Fruit fly (Drosophila melanogaster) whole organism, embryonic: ENCODE data around the gene CG14742.

ENCODE experiments used
- Aef1 ChIP-seq: fragments of 200-800 bp; sonication (Bioruptor generic); IDR thresholded peaks from 3 replicates; pipeline ENCODE4 v1.3.6; 2022; ENCODE audit warnings: missing biosample characterization, missing genetic modification characterization
- Bgb ChIP-seq: fragments of 200-800 bp; sonication (Bioruptor generic); IDR thresholded peaks from 2 replicates; pipeline ENCODE4 v1.3.6; 2022; ENCODE audit warnings: missing biosample characterization, missing genetic modification characterization; ENCODE audit not compliant: partially characterized antibody
- CG10209 ChIP-seq: fragments of 200-800 bp; sonication (Bioruptor generic); optimal IDR thresholded peaks from 3 replicates; lab custom pipeline; 2017; ENCODE audit warnings: missing biosample characterization, mild to moderate bottlenecking, missing genetic modification characterization, missing genetic modification reagents
- CG10366 ChIP-seq: fragments of 200-800 bp; sonication (Bioruptor generic); IDR thresholded peaks from 2 replicates; pipeline ENCODE4 v1.3.6; 2022; ENCODE audit warnings: missing biosample characterization, missing genetic modification characterization
- CG11247 ChIP-seq: fragments of 200-800 bp; sonication (Bioruptor generic); IDR thresholded peaks from 2 replicates; pipeline ENCODE4 v1.3.6; 2022; ENCODE audit warnings: missing biosample characterization, missing genetic modification characterization
- CG11456 ChIP-seq: fragments of 200-800 bp; sonication (Bioruptor generic); IDR thresholded peaks from 3 replicates; pipeline ENCODE4 v1.3.6; 2022; ENCODE audit warnings: missing biosample characterization, missing genetic modification characterization
- CG1233 ChIP-seq: fragments of 200-800 bp; sonication (Bioruptor generic); optimal IDR thresholded peaks from 4 replicates; lab custom pipeline; 2018; ENCODE audit warnings: missing biosample characterization, mild to moderate bottlenecking, missing genetic modification characterization
- CG12744 ChIP-seq: fragments of 200-800 bp; sonication (Bioruptor generic); optimal IDR thresholded peaks from 2 replicates; lab custom pipeline; 2016; ENCODE audit warnings: missing biosample characterization, missing genetic modification characterization
- CG16815 ChIP-seq: fragments of 200-800 bp; sonication (Bioruptor generic); optimal IDR thresholded peaks from 3 replicates; lab custom pipeline; 2017; ENCODE audit warnings: missing biosample characterization, mild to moderate bottlenecking, missing genetic modification characterization
- CG17186 ChIP-seq: fragments of 200-800 bp; sonication (Bioruptor generic); optimal IDR thresholded peaks from 3 replicates; lab custom pipeline; 2017; ENCODE audit warnings: missing biosample characterization, missing genetic modification reagents, missing genetic modification characterization
- CG2199 ChIP-seq: fragments of 200-800 bp; sonication (Bioruptor generic); IDR thresholded peaks from 3 replicates; pipeline ENCODE4 v1.3.6; 2022; ENCODE audit warnings: missing biosample characterization, missing genetic modification characterization
- CG42726 ChIP-seq: fragments of 200-800 bp; sonication (Bioruptor generic); IDR thresholded peaks from 2 replicates; pipeline ENCODE4 v1.3.6; 2022; ENCODE audit warnings: missing biosample characterization, missing genetic modification characterization; ENCODE audit not compliant: partially characterized antibody
- CG43689 ChIP-seq: fragments of 200-800 bp; sonication (Bioruptor generic); IDR thresholded peaks from 2 replicates; pipeline ENCODE4 v1.3.6; 2022; ENCODE audit warnings: missing biosample characterization, missing genetic modification characterization
- CG4424 ChIP-seq: fragments of 200-800 bp; sonication (Bioruptor generic); optimal IDR thresholded peaks from 3 replicates; lab custom pipeline; 2016; ENCODE audit warnings: missing biosample characterization, missing genetic modification characterization
- CG4820 ChIP-seq: fragments of 200-800 bp; sonication (Bioruptor generic); optimal IDR thresholded peaks from 3 replicates; lab custom pipeline; 2016; ENCODE audit warnings: missing biosample characterization, missing genetic modification characterization
- CG6791 ChIP-seq: fragments of 200-800 bp; sonication (Bioruptor generic); IDR thresholded peaks from 3 replicates; pipeline ENCODE4 v1.3.6; 2022; ENCODE audit warnings: missing biosample characterization, missing genetic modification characterization; ENCODE audit not compliant: partially characterized antibody
- CG8924 ChIP-seq: fragments of 200-800 bp; optimal IDR thresholded peaks from 3 replicates; lab custom pipeline; 2019; ENCODE audit warnings: missing biosample characterization, mild to moderate bottlenecking, missing genetic modification characterization, moderate library complexity
- CG9932 ChIP-seq: fragments of 200-800 bp; sonication (Bioruptor generic); IDR thresholded peaks from 2 replicates; pipeline ENCODE4 v1.3.6; 2022; ENCODE audit warnings: missing biosample characterization, missing genetic modification characterization
- Dip2 ChIP-seq: fragments of 200-800 bp; sonication (Bioruptor generic); IDR thresholded peaks from 2 replicates; pipeline ENCODE4 v1.3.6; 2022; ENCODE audit warnings: missing biosample characterization, missing genetic modification characterization
- Dp ChIP-seq: fragments of 200-800 bp; sonication (Bioruptor generic); optimal IDR thresholded peaks from 2 replicates; lab custom pipeline; 2018; ENCODE audit warnings: missing biosample characterization, mild to moderate bottlenecking, missing genetic modification characterization, moderate library complexity
- E2f1 ChIP-seq: fragments of 200-800 bp; sonication (Bioruptor generic); IDR thresholded peaks from 2 replicates; pipeline ENCODE4 v1.3.6; 2022; ENCODE audit warnings: missing biosample characterization, missing genetic modification characterization
- Ets65A ChIP-seq: fragments of 200-800 bp; sonication (Bioruptor generic); peaks from one replicate; lab custom pipeline; 2016; ENCODE audit warnings: missing biosample characterization, missing genetic modification characterization
- Gsc ChIP-seq: fragments of 200-800 bp; sonication (Bioruptor generic); IDR thresholded peaks from 2 replicates; pipeline ENCODE4 v1.3.6; 2022; ENCODE audit warnings: missing biosample characterization, missing genetic modification characterization
- HmgD ChIP-seq: fragments of 200-800 bp; sonication (Bioruptor generic); optimal IDR thresholded peaks from 3 replicates; lab custom pipeline; 2016; ENCODE audit warnings: missing biosample characterization, missing genetic modification characterization
- HmgZ ChIP-seq: fragments of 200-800 bp; sonication (Bioruptor generic); optimal IDR thresholded peaks from 2 replicates; lab custom pipeline; 2018; ENCODE audit warnings: missing biosample characterization, mild to moderate bottlenecking, missing genetic modification characterization
- Rfx ChIP-seq: fragments of 200-800 bp; sonication (Bioruptor generic); IDR thresholded peaks from 2 replicates; pipeline ENCODE4 v1.3.6; 2022; ENCODE audit warnings: missing biosample characterization, missing genetic modification characterization
- Scr ChIP-seq: fragments of 200-800 bp; sonication (Bioruptor generic); IDR thresholded peaks from 2 replicates; pipeline ENCODE4 v1.3.6; 2022; ENCODE audit warnings: missing biosample characterization, missing genetic modification characterization; ENCODE audit not compliant: partially characterized antibody
- Sin3A ChIP-seq: fragments of >200 bp; optimal IDR thresholded peaks from 2 replicates; lab custom pipeline; 2018
- Usf ChIP-seq: fragments of 200-800 bp; sonication (Bioruptor generic); optimal IDR thresholded peaks from 2 replicates; lab custom pipeline; 2017; ENCODE audit warnings: missing genotype, missing biosample characterization, missing genetic modification characterization
- btn ChIP-seq: fragments of 200-800 bp; sonication (Bioruptor generic); optimal IDR thresholded peaks from 2 replicates; lab custom pipeline; 2016; ENCODE audit warnings: missing biosample characterization, missing genetic modification characterization
- cato ChIP-seq: fragments of 200-800 bp; sonication (Bioruptor generic); optimal IDR thresholded peaks from 2 replicates; lab custom pipeline; 2016; ENCODE audit warnings: missing biosample characterization, missing genetic modification characterization, borderline replicate concordance
- cg ChIP-seq: fragments of 200-800 bp; sonication (Bioruptor generic); optimal IDR thresholded peaks from 3 replicates; lab custom pipeline; 2019; ENCODE audit warnings: missing biosample characterization, mild to moderate bottlenecking, missing genetic modification characterization, moderate library complexity
- ci ChIP-seq: fragments of 200-800 bp; sonication (Bioruptor generic); IDR thresholded peaks from 3 replicates; pipeline ENCODE4 v1.3.6; 2022; ENCODE audit warnings: missing biosample characterization, missing genetic modification characterization
- da ChIP-seq: fragments of 200-800 bp; sonication (Bioruptor generic); optimal IDR thresholded peaks from 2 replicates; lab custom pipeline; 2016; ENCODE audit warnings: missing biosample characterization, missing genetic modification characterization
- gce ChIP-seq: fragments of 200-800 bp; sonication (Bioruptor generic); IDR thresholded peaks from 3 replicates; pipeline ENCODE4 v1.3.6; 2022; ENCODE audit warnings: missing biosample characterization, missing genetic modification characterization
- hkb ChIP-seq, 2 experiments: fragments of 200-800 bp in 1 of 2; fragments of >200 bp in 1 of 2; sonication (Bioruptor generic) in 1 of 2; IDR thresholded peaks in 1 of 2; optimal IDR thresholded peaks in 1 of 2; 2 replicates each; pipeline versions ENCODE4 v1.3.6 to Lab custom; 2017 to 2022; ENCODE audit warnings: missing biosample characterization in 1 of 2, missing genetic modification characterization in 1 of 2
- inv ChIP-seq: fragments of 200-800 bp; sonication (Bioruptor generic); IDR thresholded peaks from 2 replicates; pipeline ENCODE4 v1.3.6; 2022; ENCODE audit warnings: missing biosample characterization, missing genetic modification characterization; ENCODE audit not compliant: partially characterized antibody
- jigr1 ChIP-seq: fragments of 200-800 bp; sonication (Bioruptor generic); IDR thresholded peaks from 3 replicates; pipeline ENCODE4 v1.3.6; 2022; ENCODE audit warnings: missing biosample characterization, missing genetic modification characterization
- ken ChIP-seq: fragments of 200-800 bp; sonication (Bioruptor generic); IDR thresholded peaks from 3 replicates; pipeline ENCODE4 v1.3.6; 2022; ENCODE audit warnings: missing biosample characterization, missing genetic modification characterization
- phol ChIP-seq: fragments of 200-800 bp; sonication (Bioruptor generic); optimal IDR thresholded peaks from 3 replicates; lab custom pipeline; 2018; ENCODE audit warnings: missing biosample characterization, mild to moderate bottlenecking, missing genetic modification characterization, moderate library complexity
- pita ChIP-seq: fragments of 200-800 bp; sonication (Bioruptor generic); optimal IDR thresholded peaks from 2 replicates; lab custom pipeline; 2017; ENCODE audit warnings: missing biosample characterization, mild to moderate bottlenecking, missing genetic modification characterization
- pnt ChIP-seq: fragments of 200-800 bp; sonication (Bioruptor generic); optimal IDR thresholded peaks from 3 replicates; lab custom pipeline; 2016; ENCODE audit warnings: missing biosample characterization, missing genetic modification characterization
- prd ChIP-seq, 3 experiments: fragments of >200 bp in 2 of 3; fragments of 200-800 bp in 1 of 3; sonication (Bioruptor generic) in 1 of 3; optimal IDR thresholded peaks in 2 of 3; IDR thresholded peaks in 1 of 3; 2 replicates in 2 of 3; 3 replicates in 1 of 3; pipeline versions ENCODE4 v1.3.6 to Lab custom; 2017 to 2022; ENCODE audit warnings: missing biosample characterization in 1 of 3, missing genetic modification characterization in 1 of 3
- ro ChIP-seq: fragments of 200-800 bp; sonication (Bioruptor generic); IDR thresholded peaks from 2 replicates; pipeline ENCODE4 v1.3.6; 2022; ENCODE audit warnings: missing biosample characterization, missing genetic modification characterization
- sisA ChIP-seq: fragments of 200-800 bp; sonication (Bioruptor generic); IDR thresholded peaks from 2 replicates; pipeline ENCODE4 v1.3.6; 2022; ENCODE audit warnings: missing biosample characterization, missing genetic modification characterization
- slbo ChIP-seq: fragments of 200-800 bp; sonication (Bioruptor generic); IDR thresholded peaks from 2 replicates; pipeline ENCODE4 v1.3.6; 2022; ENCODE audit warnings: missing biosample characterization, missing genetic modification characterization
- sqz ChIP-seq: fragments of 200-800 bp; sonication (Bioruptor generic); optimal IDR thresholded peaks from 3 replicates; lab custom pipeline; 2018; ENCODE audit warnings: missing biosample characterization, mild to moderate bottlenecking, missing genetic modification characterization
- stwl ChIP-seq: fragments of 200-800 bp; sonication (Bioruptor generic); optimal IDR thresholded peaks from 3 replicates; lab custom pipeline; 2018; ENCODE audit warnings: missing biosample characterization, mild to moderate bottlenecking, missing genetic modification characterization, moderate library complexity
- vnd ChIP-seq: fragments of 200-800 bp; sonication (Bioruptor generic); IDR thresholded peaks from 3 replicates; pipeline ENCODE4 v1.3.6; 2022; ENCODE audit warnings: missing biosample characterization, missing genetic modification characterization; ENCODE audit not compliant: partially characterized antibody

Gene CG14742

dm6 chr3R:12221366-12221916 lies 7.1 kb downstream of the CG14742 start, which contains the start of gene CG4860 (continued):
- peak; percentile 88 for TF ChIP-seq CG4424 (GFP tag; lab: Kevin White, UChicago)
- no peak for TF ChIP-seq Bgb
- no peak for TF ChIP-seq Scr
- TF ChIP-seq slbo (GFP tag; lab: Robert Waterston, UW): peak; percentile 94
- TF ChIP-seq CG17186 (GFP tag; lab: Kevin White, UChicago): no peak
- peak; percentile 95 for TF ChIP-seq CG9932 (GFP tag; lab: Robert Waterston, UW)
- no peak for TF ChIP-seq sqz (GFP tag; lab: Kevin White, UChicago)
- TF ChIP-seq Sin3A: no peak
- TF ChIP-seq da: peak; percentile 42
- peak; percentile 82 for TF ChIP-seq Aef1 (GFP tag; lab: Robert Waterston, UW)
- TF ChIP-seq CG43689 (GFP tag; lab: Robert Waterston, UW): peak; percentile 63
- peak; percentile 58 for TF ChIP-seq cato
- peak; percentile 64 for TF ChIP-seq CG16815
- TF ChIP-seq Gsc (GFP tag; lab: Robert Waterston, UW): no peak
- TF ChIP-seq CG10209: peak; percentile 85
- TF ChIP-seq CG8924 (tag; lab: Kevin White, UChicago): peak; percentile 85

- TF ChIP-seq CG4820 (no peak), phol (tag; lab: Kevin White, UChicago) (peak; percentile 13), sisA (GFP tag; lab: Robert Waterston, UW) (0 out of 2 replicates have a peak, but pooled peaks have one; percentile 18), Dp (GFP tag; lab: Kevin White, UChicago) (peak; percentile 43), HmgD (GFP tag; lab: Kevin White, UChicago) (peak; percentile 23), stwl (tag; lab: Kevin White, UChicago) (peak; percentile 38), gce (GFP tag; lab: Robert Waterston, UW) (no peak), cg (no peak), jigr1 (GFP tag; lab: Robert Waterston, UW) (no peak), CG12744 (GFP tag; lab: Kevin White, UChicago) (no peak), CG2199 (GFP tag; lab: Robert Waterston, UW) (peak; percentile 65; the same call in 2 of the 3 replicates), CG11247 (GFP tag; lab: Robert Waterston, UW) (peak; percentile 8; the same call in 1 of the 2 replicates), CG6791 (GFP tag; lab: Robert Waterston, UW) (peak; percentile 45; the same call in 2 of the 3 replicates), hkb (optimal IDR thresholded peaks at IDR 0.05; lab: Kevin White, UChicago) (peak; percentile 20), hkb (GFP tag; IDR thresholded peaks at IDR 0.05; lab: Robert Waterston, UW) (no peak), Usf (no peak), Bgb (peak; percentile 72), pita (peak; percentile 31), Rfx (GFP tag; lab: Robert Waterston, UW) (peak; percentile 39; the same call in 1 of the 2 replicates), ci (GFP tag; lab: Robert Waterston, UW) (0 out of 3 replicates have a peak, but pooled peaks have one; percentile 11), slbo (GFP tag; lab: Robert Waterston, UW) (peak; percentile 62), CG1233 (GFP tag; lab: Kevin White, UChicago) (no peak), CG42726 (GFP tag; lab: Robert Waterston, UW) (0 out of 2 replicates have a peak, but pooled peaks have one; percentile 48), CG11456 (GFP tag; lab: Robert Waterston, UW) (peak; percentile 30; the same call in 1 of the 3 replicates), prd (optimal IDR thresholded peaks at IDR 0.05; lab: Kevin White, UChicago) (peak in 1 of 2 experiments; percentile 87), prd (GFP tag; IDR thresholded peaks at IDR 0.05; lab: Robert Waterston, UW) (no peak), vnd (GFP tag; lab: Robert Waterston, UW) (0 out of 3 replicates have a peak, but pooled peaks have one; percentile 15), Dip2 (GFP tag; lab: Robert Waterston, UW) (peak; percentile 97), pnt (GFP tag; lab: Kevin White, UChicago) (peak; percentile 11), ro (GFP tag; lab: Robert Waterston, UW) (no peak), E2f1 (no peak), CG10366 (GFP tag; lab: Robert Waterston, UW) (no peak), ken (GFP tag; lab: Robert Waterston, UW) (0 out of 3 replicates have a peak, but pooled peaks have one; percentile 16), Ets65A (GFP tag; lab: Kevin White, UChicago) (peak; percentile 86), HmgZ (tag; lab: Kevin White, UChicago) (peak; percentile 61), btn (no peak), inv (GFP tag; lab: Robert Waterston, UW) (peak; percentile 36; the same call in 1 of the 2 replicates)
Measured at dm6 chr3R:12222093-12222492, 7.8 kb downstream of the CG14742 start, which contains the start of gene Rsbp15. Gene Rsbp15 (plus strand): TSS chr3R:12222387.
